Worm (Caenorhabditis elegans) whole organism, early embryonic: ENCODE measurements around the gene ogt-1.

Experiments used
- B0310.2 ChIP-seq: sonication (generic microtip); optimal IDR thresholded peaks from 2 replicates; lab custom pipeline; 2016; ENCODE audit warnings: mild to moderate bottlenecking, missing genetic modification characterization, missing compliant biosample characterization
- F13C5.2 ChIP-seq: sonication (generic microtip); optimal IDR thresholded peaks from 2 replicates; lab custom pipeline; 2017; ENCODE audit warnings: mild to moderate bottlenecking, missing genetic modification characterization, inconsistent platforms, missing compliant biosample characterization
- aly-1 ChIP-seq: sonication (generic microtip); optimal IDR thresholded peaks from 2 replicates; lab custom pipeline; 2016; ENCODE audit warnings: missing genetic modification characterization, missing compliant biosample characterization
- ama-1 ChIP-seq: fragments of 150-350 bp; optimal IDR thresholded peaks from 2 replicates; lab custom pipeline; 2014
- ceh-13 ChIP-seq: fragments of 200-800 bp; sonication (Bioruptor generic); optimal IDR thresholded peaks from 2 replicates; lab custom pipeline; 2018; ENCODE audit warnings: mild to moderate bottlenecking, missing genetic modification characterization, missing compliant biosample characterization
- ets-7 ChIP-seq: sonication (generic microtip); optimal IDR thresholded peaks from 2 replicates; lab custom pipeline; 2016; ENCODE audit warnings: missing genotype, missing genetic modification characterization, missing compliant biosample characterization
- flt-1 ChIP-seq: fragments of 200-800 bp; sonication (Bioruptor generic); IDR thresholded peaks from 2 replicates; pipeline ENCODE4 v1.3.6; 2022; ENCODE audit warnings: missing genetic modification characterization, missing compliant biosample characterization
- sea-1 ChIP-seq: fragments of 200-800 bp; sonication (Bioruptor generic); conservative IDR thresholded peaks from 2 replicates; pipeline ENCODE4 v1.3.6; 2022; ENCODE audit warnings: missing genetic modification characterization, missing compliant biosample characterization

DNA sequence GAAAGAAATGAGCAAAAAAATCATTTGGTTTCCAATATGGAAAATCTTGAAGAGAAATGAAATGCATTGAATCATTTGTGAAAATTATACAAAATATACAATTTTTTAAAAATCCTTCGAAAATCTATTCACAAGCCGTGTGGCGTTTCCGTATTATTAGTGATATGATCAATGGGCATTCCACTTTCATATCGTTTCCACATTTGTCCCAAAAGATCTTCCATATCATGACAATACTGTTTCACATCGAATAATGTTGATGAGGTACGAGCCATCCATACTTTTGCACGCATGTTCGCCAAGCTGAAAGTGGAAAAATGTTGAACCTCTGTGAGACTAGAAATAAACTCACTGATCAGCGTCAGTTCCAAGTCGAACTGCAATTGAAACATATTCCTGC lies 7.3 kb downstream of the ogt-1 start:
- no peak for TF ChIP-seq flt-1 (GFP tag; lab: Robert Waterston, UW)
- TF ChIP-seq sea-1 (GFP tag; lab: Robert Waterston, UW), result no peak
- no peak for TF ChIP-seq F13C5.2 (tag; lab: Kevin White, UChicago)
- no peak for TF ChIP-seq ets-7
- no peak for TF ChIP-seq B0310.2 (tag; lab: Kevin White, UChicago)
- no peak for TF ChIP-seq ama-1 (lab: Kevin White, UChicago)
- TF ChIP-seq ceh-13 (GFP tag; lab: Kevin White, UChicago), result no peak
- no peak for TF ChIP-seq aly-1
